Worm (Caenorhabditis elegans) whole organism, L3 larva: ENCODE measurements around the gene nlp-25.

Experiments used
- R02D3.7 ChIP-seq: fragments of 150-350 bp; optimal IDR thresholded peaks from 2 replicates; lab custom pipeline; 2014; ENCODE audit warnings: missing biosample characterization, missing genetic modification characterization
- ZK546.5 ChIP-seq: sonication (generic microtip); optimal IDR thresholded peaks from 2 replicates; lab custom pipeline; 2017; ENCODE audit warnings: missing biosample characterization, missing genetic modification characterization
- ama-1 ChIP-seq: fragments of 150-350 bp; optimal IDR thresholded peaks from 2 replicates; lab custom pipeline; 2018
- ceh-28 ChIP-seq: fragments of 150-350 bp; optimal IDR thresholded peaks from 2 replicates; lab custom pipeline; 2014; ENCODE audit warnings: missing biosample characterization, missing genetic modification reagents, missing genetic modification characterization
- egl-27 ChIP-seq: sonication (generic microtip); optimal IDR thresholded peaks from 4 replicates; lab custom pipeline; 2017; ENCODE audit warnings: missing biosample characterization, missing genetic modification reagents, missing genetic modification characterization
- egl-5 ChIP-seq: fragments of 150-350 bp; optimal IDR thresholded peaks from 2 replicates; lab custom pipeline; 2017; ENCODE audit warnings: missing biosample characterization, missing genetic modification reagents, missing genetic modification characterization, inconsistent platforms
- elt-1 ChIP-seq: fragments of 150-350 bp; optimal IDR thresholded peaks from 2 replicates; lab custom pipeline; 2014; ENCODE audit warnings: missing biosample characterization, missing genetic modification characterization
- elt-2 ChIP-seq: sonication (generic microtip); optimal IDR thresholded peaks from 2 replicates; lab custom pipeline; 2016; ENCODE audit warnings: missing genetic modification reagents, mild to moderate bottlenecking, missing genetic modification characterization, missing compliant biosample characterization
- fkh-2 ChIP-seq: fragments of 150-350 bp; optimal IDR thresholded peaks from 2 replicates; lab custom pipeline; 2014; ENCODE audit warnings: missing biosample characterization, missing genetic modification reagents, missing genetic modification characterization
- fos-1 ChIP-seq: fragments of 150-350 bp; optimal IDR thresholded peaks from 2 replicates; lab custom pipeline; 2014; ENCODE audit warnings: missing biosample characterization, missing genetic modification characterization
- hmg-11 ChIP-seq: sonication (generic microtip); optimal IDR thresholded peaks from 2 replicates; lab custom pipeline; 2016; ENCODE audit warnings: missing genetic modification characterization, missing compliant biosample characterization
- lin-15B ChIP-seq: fragments of 150-350 bp; optimal IDR thresholded peaks from 2 replicates; lab custom pipeline; 2014; ENCODE audit warnings: missing biosample characterization, missing genetic modification characterization
- lin-39 ChIP-seq: fragments of 150-350 bp; optimal IDR thresholded peaks from 2 replicates; lab custom pipeline; 2018; ENCODE audit warnings: missing biosample characterization, missing genetic modification reagents, missing genetic modification characterization
- lsy-12 ChIP-seq: sonication (generic microtip); optimal IDR thresholded peaks from 2 replicates; lab custom pipeline; 2016; ENCODE audit warnings: mild to moderate bottlenecking, missing genetic modification characterization, missing compliant biosample characterization
- mdl-1 ChIP-seq: fragments of 150-350 bp; optimal IDR thresholded peaks from 2 replicates; lab custom pipeline; 2014; ENCODE audit warnings: missing biosample characterization, missing genetic modification characterization
- mml-1 ChIP-seq: fragments of 150-350 bp; sonication (generic microtip); optimal IDR thresholded peaks from 3 replicates; lab custom pipeline; 2014; ENCODE audit warnings: missing biosample characterization, missing genetic modification characterization
- nfya-1 ChIP-seq: sonication (generic microtip); optimal IDR thresholded peaks from 2 replicates; lab custom pipeline; 2017; ENCODE audit warnings: missing genetic modification characterization, mild to moderate bottlenecking, missing compliant biosample characterization, antibody characterized with exemption, moderate library complexity; ENCODE audit not compliant: insufficient read depth
- nhr-12 ChIP-seq: fragments of 150-350 bp; optimal IDR thresholded peaks from 2 replicates; lab custom pipeline; 2014; ENCODE audit warnings: missing biosample characterization, missing genetic modification characterization
- nhr-23 ChIP-seq: fragments of 150-350 bp; optimal IDR thresholded peaks from 2 replicates; lab custom pipeline; 2014; ENCODE audit warnings: missing biosample characterization, missing genetic modification reagents, missing genetic modification characterization
- nhr-237 ChIP-seq: fragments of 150-350 bp; optimal IDR thresholded peaks from 2 replicates; lab custom pipeline; 2014; ENCODE audit warnings: missing biosample characterization, missing genetic modification characterization
- nhr-25 ChIP-seq: sonication (generic microtip); optimal IDR thresholded peaks from 2 replicates; lab custom pipeline; 2017; ENCODE audit warnings: missing biosample characterization, missing genetic modification characterization
- nhr-28 ChIP-seq: fragments of 150-350 bp; optimal IDR thresholded peaks from 2 replicates; lab custom pipeline; 2014; ENCODE audit warnings: missing biosample characterization, missing genetic modification characterization
- nhr-43 ChIP-seq: sonication (generic microtip); optimal IDR thresholded peaks from 2 replicates; lab custom pipeline; 2016; ENCODE audit warnings: mild to moderate bottlenecking, missing genetic modification characterization, missing compliant biosample characterization; ENCODE audit not compliant: poor library complexity, severe bottlenecking
- nhr-67 ChIP-seq: fragments of 150-350 bp; optimal IDR thresholded peaks from 2 replicates; lab custom pipeline; 2014; ENCODE audit warnings: missing biosample characterization, missing genetic modification characterization
- pha-4 ChIP-seq: fragments of 150-350 bp; optimal IDR thresholded peaks from 2 replicates; lab custom pipeline; 2014; ENCODE audit warnings: missing biosample characterization, missing genetic modification reagents, missing genetic modification characterization
- sea-2 ChIP-seq: fragments of 150-350 bp; sonication (generic microtip); optimal IDR thresholded peaks from 4 replicates; lab custom pipeline; 2014; ENCODE audit warnings: missing biosample characterization, missing genetic modification reagents, missing genetic modification characterization
- snpc-4 ChIP-seq: fragments of 150-350 bp; optimal IDR thresholded peaks from 2 replicates; lab custom pipeline; 2014; ENCODE audit warnings: missing biosample characterization, missing genetic modification characterization
- unc-39 ChIP-seq: sonication (generic microtip); optimal IDR thresholded peaks from 4 replicates; lab custom pipeline; 2017; ENCODE audit warnings: missing biosample characterization, missing genetic modification characterization

The nlp-25 gene

ce11 chrV:19643903-19644302, 37.9 kb downstream of the nlp-25 start, which contains the start of the genes Y43F8C.7 and mrps-28:
Gene Y43F8C.7, minus strand, starts transcription at chrV:19644030.
Gene mrps-28, plus strand, starts transcription at chrV:19644239.
- TF ChIP-seq ZK546.5: no peak
- TF ChIP-seq ceh-28 (tag; lab: Kevin White, UChicago): peak; percentile 89
- no peak for TF ChIP-seq nhr-67
- TF ChIP-seq sea-2 (GFP tag; lab: Kevin White, UChicago): no peak
- TF ChIP-seq fos-1: no peak
- TF ChIP-seq egl-27 (tag; lab: Kevin White, UChicago): no peak
- peak; percentile 2 for TF ChIP-seq lin-15B
- peak; percentile 54 for TF ChIP-seq hmg-11 (tag; lab: Kevin White, UChicago)
- TF ChIP-seq nfya-1 (tag; lab: Kevin White, UChicago): peak; percentile 75
- TF ChIP-seq egl-5: peak; percentile 7
- peak; percentile 73 for TF ChIP-seq lin-39 (tag; lab: Kevin White, UChicago)
- no peak for TF ChIP-seq snpc-4 (tag; lab: Kevin White, UChicago)
- peak; percentile 6 for TF ChIP-seq elt-2 (tag; lab: Kevin White, UChicago)
- TF ChIP-seq pha-4 (tag; lab: Kevin White, UChicago): peak; percentile 52

ce11 chrV:19645572-19646155, 39.7 kb downstream of the nlp-25 start, which contains the start of gene Y43F8C.9:
Gene Y43F8C.9, plus strand, starts transcription at chrV:19646105.
- TF ChIP-seq mml-1: no peak

ce11 chrV:19655151-19655550, 49.2 kb downstream of the nlp-25 start, which contains the start of gene dmd-3:
Gene dmd-3, minus strand, starts transcription at chrV:19655251.
- TF ChIP-seq R02D3.7 (tag; lab: Kevin White, UChicago): no peak
- no peak for TF ChIP-seq nhr-12 (tag; lab: Kevin White, UChicago)
- TF ChIP-seq fkh-2 (tag; lab: Kevin White, UChicago): no peak
- TF ChIP-seq nhr-23 (tag; lab: Kevin White, UChicago): no peak
- TF ChIP-seq mdl-1 (tag; lab: Kevin White, UChicago): no peak
- no peak for TF ChIP-seq unc-39
- TF ChIP-seq nhr-28 (tag; lab: Kevin White, UChicago): no peak
- no peak for TF ChIP-seq nhr-25 (tag; lab: Kevin White, UChicago)
- no peak for TF ChIP-seq lsy-12 (tag; lab: Kevin White, UChicago)
- TF ChIP-seq nhr-237 (tag; lab: Kevin White, UChicago): no peak
- TF ChIP-seq ama-1: no peak
- no peak for TF ChIP-seq elt-1
- TF ChIP-seq nhr-43 (tag; lab: Kevin White, UChicago): no peak
